Fruit fly (Drosophila melanogaster) whole organism, embryonic: ENCODE data around the gene Mkk4.

ENCODE experiments used
- ATbp ChIP-seq: fragments of 200-800 bp; sonication (Bioruptor generic); optimal IDR thresholded peaks from 2 replicates; lab custom pipeline; 2017; ENCODE audit warnings: missing biosample characterization, mild to moderate bottlenecking, missing genetic modification characterization, missing genetic modification reagents
- Antp ChIP-seq: fragments of 200-800 bp; sonication (Bioruptor generic); optimal IDR thresholded peaks from 3 replicates; lab custom pipeline; 2016; ENCODE audit warnings: missing biosample characterization, missing genetic modification characterization
- Atf-2 ChIP-seq: fragments of 200-800 bp; sonication (Bioruptor generic); optimal IDR thresholded peaks from 2 replicates; lab custom pipeline; 2016; ENCODE audit warnings: missing biosample characterization, missing genetic modification characterization
- Awh ChIP-seq: fragments of 200-800 bp; sonication (Bioruptor generic); IDR thresholded peaks from 2 replicates; pipeline ENCODE4, ENCODE4 v1.3.6; 2022; ENCODE audit warnings: missing biosample characterization, missing genetic modification characterization
- CG10274 ChIP-seq: fragments of 200-800 bp; sonication (Bioruptor generic); optimal IDR thresholded peaks from 3 replicates; lab custom pipeline; 2017; ENCODE audit warnings: missing biosample characterization, mild to moderate bottlenecking, missing genetic modification characterization
- CG10462 ChIP-seq: fragments of 200-800 bp; sonication (Bioruptor generic); optimal IDR thresholded peaks from 2 replicates; lab custom pipeline; 2016; ENCODE audit warnings: missing biosample characterization, missing genetic modification characterization
- CG11398 ChIP-seq: fragments of 200-800 bp; sonication (Bioruptor generic); optimal IDR thresholded peaks from 2 replicates; lab custom pipeline; 2016; ENCODE audit warnings: missing biosample characterization, missing genetic modification characterization
- CG11723 ChIP-seq: fragments of 200-800 bp; sonication (Bioruptor generic); optimal IDR thresholded peaks from 2 replicates; lab custom pipeline; 2017; ENCODE audit warnings: missing biosample characterization, mild to moderate bottlenecking, missing genetic modification characterization
- CG12219 ChIP-seq: fragments of 200-800 bp; sonication (Bioruptor generic); optimal IDR thresholded peaks from 3 replicates; lab custom pipeline; 2018; ENCODE audit warnings: missing biosample characterization, mild to moderate bottlenecking, missing genetic modification characterization
- CG13775 ChIP-seq: fragments of 200-800 bp; sonication (Bioruptor generic); optimal IDR thresholded peaks from 3 replicates; lab custom pipeline; 2017; ENCODE audit warnings: missing biosample characterization, mild to moderate bottlenecking, missing genetic modification characterization
- CG1792 ChIP-seq: fragments of 200-800 bp; sonication (Bioruptor generic); optimal IDR thresholded peaks from 2 replicates; lab custom pipeline; 2016; ENCODE audit warnings: missing biosample characterization, missing genetic modification characterization
- CG2120 ChIP-seq: fragments of 200-800 bp; sonication (Bioruptor generic); optimal IDR thresholded peaks from 3 replicates; lab custom pipeline; 2016; ENCODE audit warnings: missing biosample characterization, missing genetic modification characterization
- CG31224 ChIP-seq: fragments of 200-800 bp; sonication (Bioruptor generic); IDR thresholded peaks from 2 replicates; pipeline ENCODE4 v1.3.6; 2022; ENCODE audit warnings: missing biosample characterization, missing genetic modification characterization
- CG6654 ChIP-seq: fragments of 200-800 bp; sonication (Bioruptor generic); optimal IDR thresholded peaks from 2 replicates; lab custom pipeline; 2017; ENCODE audit warnings: missing biosample characterization, mild to moderate bottlenecking, missing genetic modification characterization
- CG7987 ChIP-seq: fragments of 200-800 bp; sonication (Bioruptor generic); optimal IDR thresholded peaks from 2 replicates; lab custom pipeline; 2018; ENCODE audit warnings: missing biosample characterization, mild to moderate bottlenecking, missing genetic modification characterization, moderate library complexity
- CG8478 ChIP-seq: fragments of >200 bp; optimal IDR thresholded peaks from 2 replicates; lab custom pipeline; 2018
- Dfd ChIP-seq, 2 experiments: fragments of >200 bp; optimal IDR thresholded peaks; 2 replicates each; lab custom pipeline; 2017; ENCODE audit warnings: missing biosample characterization in 2 of 2, missing genetic modification characterization in 2 of 2
- Doc3 ChIP-seq: fragments of 200-800 bp; sonication (Bioruptor generic); IDR thresholded peaks from 3 replicates; pipeline ENCODE4 v1.3.6; 2022; ENCODE audit warnings: missing biosample characterization, missing genetic modification characterization; ENCODE audit not compliant: partially characterized antibody
- Ets65A ChIP-seq: fragments of 200-800 bp; sonication (Bioruptor generic); peaks from one replicate; lab custom pipeline; 2016; ENCODE audit warnings: missing biosample characterization, missing genetic modification characterization
- Fer3 ChIP-seq: fragments of 200-800 bp; sonication (Bioruptor generic); optimal IDR thresholded peaks from 2 replicates; lab custom pipeline; 2018; ENCODE audit warnings: missing biosample characterization, mild to moderate bottlenecking, missing genetic modification characterization, moderate library complexity
- HHEX ChIP-seq: fragments of 200-800 bp; sonication (Bioruptor generic); optimal IDR thresholded peaks from 3 replicates; lab custom pipeline; 2017; ENCODE audit warnings: missing biosample characterization, mild to moderate bottlenecking, missing genetic modification characterization, missing genetic modification reagents
- Lim3 ChIP-seq: fragments of 200-800 bp; sonication (Bioruptor generic); IDR thresholded peaks from 2 replicates; pipeline ENCODE4 v1.3.6; 2022; ENCODE audit warnings: missing biosample characterization, missing genetic modification characterization
- Nf-YC ChIP-seq: fragments of 200-800 bp; optimal IDR thresholded peaks from 3 replicates; lab custom pipeline; 2019; ENCODE audit warnings: missing biosample characterization, mild to moderate bottlenecking, missing genetic modification characterization, moderate library complexity
- Side ChIP-seq: fragments of 200-800 bp; sonication (Bioruptor generic); optimal IDR thresholded peaks from 2 replicates; lab custom pipeline; 2016; ENCODE audit warnings: missing biosample characterization, missing genetic modification characterization
- Sin3A ChIP-seq: fragments of >200 bp; optimal IDR thresholded peaks from 2 replicates; lab custom pipeline; 2018
- Xrp1 ChIP-seq: fragments of 200-800 bp; sonication (Bioruptor generic); IDR thresholded peaks from 2 replicates; pipeline ENCODE4 v1.3.6; 2022; ENCODE audit warnings: missing biosample characterization, missing genetic modification characterization
- abd-A ChIP-seq: fragments of 200-800 bp; sonication (Bioruptor generic); optimal IDR thresholded peaks from 3 replicates; lab custom pipeline; 2019; ENCODE audit warnings: missing biosample characterization, mild to moderate bottlenecking, missing genetic modification characterization, moderate library complexity
- btn ChIP-seq: fragments of 200-800 bp; sonication (Bioruptor generic); optimal IDR thresholded peaks from 2 replicates; lab custom pipeline; 2016; ENCODE audit warnings: missing biosample characterization, missing genetic modification characterization
- cg ChIP-seq: fragments of 200-800 bp; sonication (Bioruptor generic); optimal IDR thresholded peaks from 3 replicates; lab custom pipeline; 2019; ENCODE audit warnings: missing biosample characterization, mild to moderate bottlenecking, missing genetic modification characterization, moderate library complexity
- chif ChIP-seq, 2 experiments: fragments of 200-800 bp; sonication (Bioruptor generic); optimal IDR thresholded peaks; 3 replicates each; lab custom pipeline; 2016; ENCODE audit warnings: missing biosample characterization in 2 of 2, missing genetic modification characterization in 2 of 2
- danr ChIP-seq: fragments of 200-800 bp; sonication (Bioruptor generic); IDR thresholded peaks from 2 replicates; pipeline ENCODE4 v1.3.6; 2022; ENCODE audit warnings: missing biosample characterization, missing genetic modification characterization
- dmrt11E ChIP-seq: fragments of 200-800 bp; sonication (Bioruptor generic); optimal IDR thresholded peaks from 3 replicates; lab custom pipeline; 2018; ENCODE audit warnings: missing biosample characterization, mild to moderate bottlenecking, missing genetic modification characterization, moderate library complexity
- ewg ChIP-seq: fragments of 200-800 bp; sonication (Bioruptor generic); optimal IDR thresholded peaks from 3 replicates; lab custom pipeline; 2017; ENCODE audit warnings: mild to moderate bottlenecking, missing biosample characterization, missing genetic modification reagents, missing genetic modification characterization
- fd64A ChIP-seq: fragments of 200-800 bp; sonication (Bioruptor generic); optimal IDR thresholded peaks from 3 replicates; lab custom pipeline; 2018; ENCODE audit warnings: missing biosample characterization, mild to moderate bottlenecking, missing genetic modification characterization
- fd96Cb ChIP-seq: fragments of 200-800 bp; sonication (Bioruptor generic); optimal IDR thresholded peaks from 2 replicates; lab custom pipeline; 2018; ENCODE audit warnings: missing biosample characterization, mild to moderate bottlenecking, missing genetic modification characterization, moderate library complexity
- grau ChIP-seq: fragments of 200-800 bp; optimal IDR thresholded peaks from 3 replicates; lab custom pipeline; 2019; ENCODE audit warnings: missing biosample characterization, mild to moderate bottlenecking, missing genetic modification characterization, moderate library complexity
- grn ChIP-seq: fragments of 200-800 bp; sonication (Bioruptor generic); optimal IDR thresholded peaks from 3 replicates; lab custom pipeline; 2017; ENCODE audit warnings: missing biosample characterization, missing genetic modification characterization
- hth ChIP-seq: fragments of >200 bp; optimal IDR thresholded peaks from 2 replicates; lab custom pipeline; 2017; ENCODE audit warnings: inconsistent platforms
- insv ChIP-seq, 2 experiments: fragments of 200-800 bp; sonication (Bioruptor generic); optimal IDR thresholded peaks; 3 replicates each; lab custom pipeline; 2016 to 2018; ENCODE audit warnings: missing biosample characterization in 2 of 2, missing genetic modification characterization in 2 of 2
- jing ChIP-seq: fragments of 200-800 bp; sonication (Bioruptor generic); optimal IDR thresholded peaks from 2 replicates; lab custom pipeline; 2018; ENCODE audit warnings: missing biosample characterization, mild to moderate bottlenecking, missing genetic modification characterization
- kay ChIP-seq: fragments of 200-800 bp; sonication (Bioruptor generic); optimal IDR thresholded peaks from 2 replicates; lab custom pipeline; 2016; ENCODE audit warnings: missing biosample characterization, missing genetic modification characterization
- lilli ChIP-seq: fragments of 200-800 bp; sonication (Bioruptor generic); optimal IDR thresholded peaks from 3 replicates; lab custom pipeline; 2016; ENCODE audit warnings: missing biosample characterization, missing genetic modification characterization
- lmd ChIP-seq: fragments of 200-800 bp; sonication (Bioruptor generic); IDR thresholded peaks from 2 replicates; pipeline ENCODE4 v1.3.6; 2022; ENCODE audit warnings: missing biosample characterization, missing genetic modification characterization
- luna ChIP-seq: fragments of 200-800 bp; sonication (Bioruptor generic); optimal IDR thresholded peaks from 2 replicates; lab custom pipeline; 2016; ENCODE audit warnings: missing biosample characterization, missing genetic modification characterization
- nau ChIP-seq: fragments of 200-800 bp; sonication (Bioruptor generic); optimal IDR thresholded peaks from 3 replicates; lab custom pipeline; 2017; ENCODE audit warnings: missing biosample characterization, mild to moderate bottlenecking, missing genetic modification characterization, missing genetic modification reagents
- nmo ChIP-seq: fragments of 200-800 bp; sonication (Bioruptor generic); optimal IDR thresholded peaks from 2 replicates; lab custom pipeline; 2018; ENCODE audit warnings: missing biosample characterization, mild to moderate bottlenecking, missing genetic modification characterization, moderate library complexity
- salm ChIP-seq: fragments of 200-800 bp; sonication (Bioruptor generic); optimal IDR thresholded peaks from 2 replicates; lab custom pipeline; 2018; ENCODE audit warnings: missing biosample characterization, mild to moderate bottlenecking, missing genetic modification characterization
- sens-2 ChIP-seq: fragments of 200-800 bp; sonication (Bioruptor generic); IDR thresholded peaks from 2 replicates; pipeline ENCODE4 v1.3.6; 2022; ENCODE audit warnings: missing biosample characterization, missing genetic modification characterization
- shn ChIP-seq: fragments of 200-800 bp; sonication (Bioruptor generic); optimal IDR thresholded peaks from 3 replicates; lab custom pipeline; 2016; ENCODE audit warnings: missing biosample characterization, missing genetic modification characterization
- yki ChIP-seq: fragments of >200 bp; optimal IDR thresholded peaks from 3 replicates; lab custom pipeline; 2018

Mkk4 gene

DNA sequence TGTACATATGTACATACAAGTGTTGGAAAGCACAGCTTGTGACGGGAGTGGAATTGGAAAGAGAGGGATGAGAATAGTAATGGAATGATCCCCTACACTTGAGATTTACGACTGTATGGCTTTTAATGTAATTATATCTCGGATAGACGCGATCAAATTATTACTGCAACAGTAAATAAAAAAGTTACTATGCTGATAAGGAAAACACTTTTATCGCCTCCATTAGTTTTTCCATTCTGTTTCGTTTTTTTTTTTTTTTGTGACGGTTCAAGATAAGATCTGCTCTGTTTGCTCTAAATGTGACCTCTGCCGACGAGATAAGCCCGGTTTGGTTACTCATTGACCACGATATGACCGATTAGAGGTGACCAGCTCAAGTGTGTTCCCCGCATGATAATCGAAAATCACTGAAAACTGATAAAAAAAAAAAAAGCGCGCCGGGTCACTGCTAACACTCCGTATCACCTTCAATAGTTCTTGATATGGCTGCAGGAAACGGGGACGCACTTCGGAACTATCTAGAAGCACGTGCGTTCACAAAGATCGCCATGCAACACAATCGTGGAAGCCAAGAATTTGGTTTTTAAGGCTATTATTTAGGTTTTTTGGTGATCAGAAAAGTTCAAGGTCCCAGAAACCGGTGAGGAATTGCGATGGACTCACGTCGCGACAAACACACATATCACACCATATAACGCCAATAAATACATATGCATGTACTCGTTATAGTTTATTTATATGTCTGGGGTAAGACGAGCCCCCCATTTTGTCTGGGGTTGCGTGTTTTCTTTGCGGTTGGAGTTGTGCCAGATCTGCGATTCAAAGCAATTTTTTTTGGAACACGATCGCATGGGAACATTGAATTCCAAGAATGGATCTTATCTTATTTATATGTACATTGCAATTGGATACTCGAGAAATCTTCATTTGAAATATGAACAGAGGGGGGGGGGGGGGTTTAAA is 20.2 kb upstream of the Mkk4 start, which contains the start of gene p (continued):
- TF ChIP-seq grn (GFP tag; lab: Kevin White, UChicago) (peak; percentile 98), Antp (GFP tag; lab: Kevin White, UChicago) (peak; percentile 19), nau (GFP tag; lab: Kevin White, UChicago) (peak; percentile 13), CG2120 (GFP tag; lab: Kevin White, UChicago) (peak; percentile 66), Ets65A (GFP tag; lab: Kevin White, UChicago) (peak; percentile 10), ATbp (GFP tag; lab: Kevin White, UChicago) (peak; percentile 42), Dfd (GFP tag; optimal IDR thresholded peaks at IDR 0.05; lab: Kevin White, UChicago) (no peak), chif (GFP tag; optimal IDR thresholded peaks at IDR 0.05; lab: Kevin White, UChicago) (peak in 1 of 2 experiments; percentile 31), fd96Cb (tag; lab: Kevin White, UChicago) (no peak), CG11398 (GFP tag; lab: Kevin White, UChicago) (peak; percentile 4), kay (peak; percentile 56), HHEX (GFP tag; lab: Kevin White, UChicago) (peak; percentile 54), insv (GFP tag; optimal IDR thresholded peaks at IDR 0.05; lab: Kevin White, UChicago) (peak in 1 of 2 experiments; percentile 23), jing (GFP tag; lab: Kevin White, UChicago) (no peak), ewg (GFP tag; lab: Kevin White, UChicago) (no peak), danr (GFP tag; lab: Robert Waterston, UW) (no peak), Side (GFP tag; lab: Kevin White, UChicago) (peak; percentile 28), btn (GFP tag; lab: Kevin White, UChicago) (no peak), sens-2 (GFP tag; lab: Robert Waterston, UW) (peak; percentile 68), nmo (GFP tag; lab: Kevin White, UChicago) (peak; percentile 13), Atf-2 (GFP tag; lab: Kevin White, UChicago) (no peak), CG8478 (lab: Kevin White, UChicago) (no peak), CG10462 (GFP tag; lab: Kevin White, UChicago) (no peak), CG13775 (GFP tag; lab: Kevin White, UChicago) (no peak), hth (lab: Kevin White, UChicago) (no peak), luna (GFP tag; lab: Kevin White, UChicago) (no peak), lilli (GFP tag; lab: Kevin White, UChicago) (peak; percentile 46), yki (lab: Kevin White, UChicago) (no peak), shn (GFP tag; lab: Kevin White, UChicago) (peak; percentile 39), cg (no peak), dmrt11E (tag; lab: Kevin White, UChicago) (no peak), abd-A (tag; lab: Kevin White, UChicago) (no peak), CG12219 (peak; percentile 3), salm (tag; lab: Kevin White, UChicago) (peak; percentile 64), Doc3 (GFP tag; lab: Robert Waterston, UW) (no peak), CG7987 (GFP tag; lab: Kevin White, UChicago) (peak; percentile 57), CG31224 (GFP tag; lab: Robert Waterston, UW) (peak; percentile 21; the same call in 1 of the 2 replicates), Fer3 (tag; lab: Kevin White, UChicago) (peak; percentile 21), lmd (GFP tag; lab: Robert Waterston, UW) (peak; percentile 17; the same call in 1 of the 2 replicates), fd64A (GFP tag; lab: Kevin White, UChicago) (peak; percentile 38), Lim3 (GFP tag; lab: Robert Waterston, UW) (no peak), Awh (GFP tag; lab: Robert Waterston, UW) (0 out of 2 replicates have a peak, but pooled peaks have one; percentile 46), Nf-YC (tag; lab: Kevin White, UChicago) (no peak), CG1792 (no peak), grau (tag; lab: Kevin White, UChicago) (peak; percentile 15), CG10274 (peak; percentile 99), Xrp1 (GFP tag; lab: Robert Waterston, UW) (peak; percentile 66), Sin3A (lab: Kevin White, UChicago) (no peak), CG11723 (GFP tag; lab: Kevin White, UChicago) (no peak), CG6654 (GFP tag; lab: Kevin White, UChicago) (no peak)
